Worm (Caenorhabditis elegans) whole organism, L1 larva: ENCODE data around the gene F49E8.6.

ENCODE experiments used
- F16B12.6 ChIP-seq: fragments of 150-350 bp; optimal IDR thresholded peaks from 2 replicates; lab custom pipeline; 2014; ENCODE audit warnings: missing biosample characterization, missing genetic modification characterization
- Y116A8C.19 ChIP-seq: sonication (generic microtip); optimal IDR thresholded peaks from 2 replicates; lab custom pipeline; 2016; ENCODE audit warnings: missing compliant biosample characterization, missing genetic modification characterization, borderline replicate concordance
- aha-1 ChIP-seq: fragments of 150-350 bp; optimal IDR thresholded peaks from 2 replicates; lab custom pipeline; 2014; ENCODE audit warnings: missing biosample characterization, missing genetic modification characterization
- alr-1 ChIP-seq: fragments of 200-800 bp; sonication (Bioruptor generic); optimal IDR thresholded peaks from 2 replicates; lab custom pipeline; 2018; ENCODE audit warnings: borderline replicate concordance, mild to moderate bottlenecking, missing genetic modification characterization, missing compliant biosample characterization
- aly-2 ChIP-seq: fragments of 150-350 bp; optimal IDR thresholded peaks from 2 replicates; lab custom pipeline; 2014; ENCODE audit warnings: missing biosample characterization, missing genetic modification characterization
- ama-1 ChIP-seq: fragments of 150-350 bp; optimal IDR thresholded peaks from 2 replicates; lab custom pipeline; 2014
- ceh-63 ChIP-seq: fragments of 200-800 bp; sonication (Bioruptor generic); optimal IDR thresholded peaks from 2 replicates; lab custom pipeline; 2018; ENCODE audit warnings: mild to moderate bottlenecking, missing genetic modification characterization, missing compliant biosample characterization
- ceh-82 ChIP-seq, 3 experiments: fragments of 150-350 bp in 1 of 3; sonication (generic microtip) in 2 of 3; optimal IDR thresholded peaks; 2 replicates each; lab custom pipeline; 2014 to 2017; ENCODE audit warnings: missing biosample characterization in 3 of 3, missing genetic modification characterization in 3 of 3
- ces-1 ChIP-seq: fragments of 150-350 bp; optimal IDR thresholded peaks from 2 replicates; lab custom pipeline; 2014; ENCODE audit warnings: missing biosample characterization, missing genetic modification reagents, missing genetic modification characterization
- dpl-1 ChIP-seq, 3 experiments: fragments of 150-350 bp in 2 of 3; sonication (generic microtip) in 1 of 3; optimal IDR thresholded peaks; 2 replicates each; lab custom pipeline; 2014 to 2017; ENCODE audit warnings: missing biosample characterization in 3 of 3, missing genetic modification characterization in 3 of 3, missing genetic modification reagents in 3 of 3
- dsc-1 ChIP-seq: sonication (generic microtip); optimal IDR thresholded peaks from 2 replicates; lab custom pipeline; 2016; ENCODE audit warnings: mild to moderate bottlenecking, missing genetic modification characterization, missing compliant biosample characterization
- efl-1 ChIP-seq, 4 experiments: fragments of 150-350 bp; optimal IDR thresholded peaks in 3 of 4; peaks in 1 of 4; 1 replicate in 1 of 4; 2 replicates in 3 of 4; lab custom pipeline; 2014; ENCODE audit warnings: missing biosample characterization in 2 of 4, missing genetic modification characterization in 2 of 4, missing genetic modification reagents in 2 of 4
- ets-5 ChIP-seq: fragments of 200-800 bp; sonication (Bioruptor generic); IDR thresholded peaks from 2 replicates; pipeline ENCODE4 v1.3.6; 2022; ENCODE audit warnings: missing genetic modification characterization, missing compliant biosample characterization
- fkh-8 ChIP-seq: sonication (generic microtip); optimal IDR thresholded peaks from 2 replicates; lab custom pipeline; 2016; ENCODE audit warnings: mild to moderate bottlenecking, missing genetic modification characterization, missing compliant biosample characterization
- fos-1 ChIP-seq: fragments of 150-350 bp; optimal IDR thresholded peaks from 2 replicates; lab custom pipeline; 2014; ENCODE audit warnings: missing biosample characterization, missing genetic modification characterization
- hlh-17 ChIP-seq: fragments of 200-800 bp; sonication (Bioruptor generic); optimal IDR thresholded peaks from 2 replicates; lab custom pipeline; 2018; ENCODE audit warnings: missing genetic modification characterization, mild to moderate bottlenecking, missing compliant biosample characterization, moderate library complexity, borderline replicate concordance
- hpl-2 ChIP-seq: fragments of 150-350 bp; optimal IDR thresholded peaks from 2 replicates; lab custom pipeline; 2014; ENCODE audit warnings: missing biosample characterization, missing genetic modification reagents, missing genetic modification characterization
- isw-1 ChIP-seq: fragments of 200-800 bp; sonication (Bioruptor generic); IDR thresholded peaks from 2 replicates; pipeline ENCODE4 v1.3.6; 2022; ENCODE audit warnings: missing genetic modification characterization, missing compliant biosample characterization
- jun-1 ChIP-seq: fragments of 150-350 bp; optimal IDR thresholded peaks from 2 replicates; lab custom pipeline; 2014; ENCODE audit warnings: missing biosample characterization, missing genetic modification reagents, missing genetic modification characterization
- lin-35 ChIP-seq, 2 experiments: fragments of 150-350 bp; optimal IDR thresholded peaks; 2 replicates each; lab custom pipeline; 2014; ENCODE audit warnings: missing biosample characterization in 2 of 2, missing genetic modification characterization in 2 of 2, missing genetic modification reagents in 2 of 2
- lir-3 ChIP-seq: sonication (generic microtip); optimal IDR thresholded peaks from 2 replicates; lab custom pipeline; 2016; ENCODE audit warnings: mild to moderate bottlenecking, missing genetic modification characterization, moderate library complexity, missing compliant biosample characterization; ENCODE audit not compliant: poor library complexity
- mab-9 ChIP-seq: fragments of 200-800 bp; sonication (Bioruptor generic); IDR thresholded peaks from 2 replicates; pipeline ENCODE4 v1.3.6; 2022; ENCODE audit warnings: missing genetic modification reagents, missing genetic modification characterization, missing compliant biosample characterization
- nhr-19 ChIP-seq: fragments of 200-800 bp; sonication (Bioruptor generic); conservative IDR thresholded peaks from 2 replicates; pipeline ENCODE4 v1.3.6; 2022; ENCODE audit warnings: missing genetic modification characterization, missing compliant biosample characterization
- nhr-47 ChIP-seq: sonication (generic microtip); optimal IDR thresholded peaks from 2 replicates; lab custom pipeline; 2016; ENCODE audit warnings: mild to moderate bottlenecking, missing genetic modification characterization, moderate library complexity, missing compliant biosample characterization
- nhr-71 ChIP-seq: sonication (generic microtip); optimal IDR thresholded peaks from 2 replicates; lab custom pipeline; 2016; ENCODE audit warnings: mild to moderate bottlenecking, missing genetic modification characterization, moderate library complexity, missing compliant biosample characterization
- nhr-76 ChIP-seq: sonication (generic microtip); optimal IDR thresholded peaks from 2 replicates; lab custom pipeline; 2017; ENCODE audit warnings: missing biosample characterization, missing genetic modification characterization
- nhr-85 ChIP-seq: sonication (generic microtip); peaks from one replicate; lab custom pipeline; 2016; ENCODE audit warnings: missing genetic modification characterization, inconsistent platforms, missing compliant biosample characterization
- pag-3 ChIP-seq: sonication (generic microtip); optimal IDR thresholded peaks from 2 replicates; lab custom pipeline; 2017; ENCODE audit warnings: missing genetic modification characterization, mild to moderate bottlenecking, missing compliant biosample characterization, antibody characterized with exemption, borderline replicate concordance; ENCODE audit not compliant: insufficient read depth
- pax-3 ChIP-seq: fragments of 200-800 bp; sonication (Bioruptor generic); optimal IDR thresholded peaks from 2 replicates; lab custom pipeline; 2018; ENCODE audit warnings: mild to moderate bottlenecking, missing genetic modification characterization, moderate library complexity, missing compliant biosample characterization
- pqm-1 ChIP-seq: sonication (generic microtip); optimal IDR thresholded peaks from 3 replicates; lab custom pipeline; 2017; ENCODE audit warnings: missing biosample characterization, missing genetic modification characterization
- sox-4 ChIP-seq: sonication (generic microtip); optimal IDR thresholded peaks from 2 replicates; lab custom pipeline; 2016; ENCODE audit warnings: missing genetic modification characterization, missing compliant biosample characterization
- swsn-7 ChIP-seq: sonication (generic microtip); optimal IDR thresholded peaks from 2 replicates; lab custom pipeline; 2016; ENCODE audit warnings: missing genetic modification characterization, missing compliant biosample characterization
- tbx-2 ChIP-seq: sonication (generic microtip); optimal IDR thresholded peaks from 2 replicates; lab custom pipeline; 2016; ENCODE audit warnings: missing genetic modification characterization, missing compliant biosample characterization
- unc-130 ChIP-seq: fragments of 150-350 bp; optimal IDR thresholded peaks from 2 replicates; lab custom pipeline; 2017; ENCODE audit warnings: missing biosample characterization, missing genetic modification characterization, inconsistent platforms
- unc-30 ChIP-seq: sonication (generic microtip); optimal IDR thresholded peaks from 2 replicates; lab custom pipeline; 2017; ENCODE audit warnings: missing biosample characterization, missing genetic modification characterization
- unc-98 ChIP-seq: fragments of 200-800 bp; sonication (Bioruptor generic); IDR thresholded peaks from 2 replicates; pipeline ENCODE4 v1.3.6; 2022; ENCODE audit warnings: missing genetic modification characterization, missing compliant biosample characterization
- vab-15 ChIP-seq: sonication (generic microtip); optimal IDR thresholded peaks from 2 replicates; lab custom pipeline; 2017; ENCODE audit warnings: missing genotype, mild to moderate bottlenecking, missing genetic modification characterization, missing compliant biosample characterization
- xbp-1 ChIP-seq: sonication (generic microtip); optimal IDR thresholded peaks from 2 replicates; lab custom pipeline; 2016; ENCODE audit warnings: missing genetic modification characterization, missing compliant biosample characterization
- ztf-4 ChIP-seq: fragments of 150-350 bp; optimal IDR thresholded peaks from 2 replicates; lab custom pipeline; 2014; ENCODE audit warnings: missing biosample characterization, missing genetic modification characterization

The F49E8.6 gene

ce11 chrIV:7512617-7513233 lies 41.7 kb downstream of the F49E8.6 start, which contains the start of the genes plc-4 and R05G6.4 (continued):
- no peak for TF ChIP-seq lir-3
- TF ChIP-seq aly-2 (tag; lab: Kevin White, UChicago), result no peak
- peak; percentile 68 for TF ChIP-seq nhr-85 (tag; lab: Kevin White, UChicago)
- peak in 2 of 3 experiments; percentile 15 to 27 for TF ChIP-seq ceh-82 (tag; optimal IDR thresholded peaks at IDR 0.05; lab: Kevin White, UChicago)
- TF ChIP-seq pag-3 (tag; lab: Kevin White, UChicago), result no peak
- TF ChIP-seq pqm-1 (tag; lab: Kevin White, UChicago), result no peak
- TF ChIP-seq fkh-8 (tag; lab: Kevin White, UChicago), result no peak
- TF ChIP-seq mab-9 (GFP tag; lab: Robert Waterston, UW), result no peak
- peak; percentile 70 for TF ChIP-seq nhr-71 (tag; lab: Kevin White, UChicago)
- TF ChIP-seq unc-98 (GFP tag; lab: Robert Waterston, UW), result no peak
- no peak for TF ChIP-seq jun-1 (tag; lab: Kevin White, UChicago)
- no peak for TF ChIP-seq hpl-2
- peak; percentile 4 for TF ChIP-seq F16B12.6 (tag; lab: Kevin White, UChicago)
- TF ChIP-seq isw-1 (GFP tag; lab: Robert Waterston, UW), result no peak
- TF ChIP-seq nhr-47, result peak; percentile 39
- TF ChIP-seq alr-1 (tag; lab: Kevin White, UChicago), result no peak
- no peak for TF ChIP-seq nhr-76
- no peak for TF ChIP-seq ama-1
- no peak for TF ChIP-seq aha-1 (tag; lab: Kevin White, UChicago)
- no peak for TF ChIP-seq ceh-63 (GFP tag; lab: Kevin White, UChicago)
- no peak for TF ChIP-seq Y116A8C.19 (tag; lab: Kevin White, UChicago)
- TF ChIP-seq ztf-4 (tag; lab: Kevin White, UChicago), result no peak
- peak; percentile 38 for TF ChIP-seq tbx-2 (tag; lab: Kevin White, UChicago)
- TF ChIP-seq sox-4 (tag; lab: Kevin White, UChicago), result no peak
- peak; percentile 42 for TF ChIP-seq xbp-1 (tag; lab: Kevin White, UChicago)
- peak; percentile 13; the same call in 1 of the 2 replicates for TF ChIP-seq nhr-19 (GFP tag; lab: Robert Waterston, UW)
- peak; percentile 20 for TF ChIP-seq dsc-1 (tag; lab: Kevin White, UChicago)
- TF ChIP-seq ces-1 (GFP tag; lab: Kevin White, UChicago), result no peak
- no peak for TF ChIP-seq pax-3 (tag; lab: Kevin White, UChicago)
- no peak for TF ChIP-seq ets-5 (GFP tag; lab: Robert Waterston, UW)
- TF ChIP-seq vab-15, result no peak
- no peak for TF ChIP-seq fos-1 (tag; lab: Kevin White, UChicago)

ce11 chrIV:7510829-7511228 lies 43.6 kb downstream of the F49E8.6 start:
- TF ChIP-seq lin-35 (GFP tag; optimal IDR thresholded peaks at IDR 0.05; lab: Kevin White, UChicago), result peak in 1 of 2 experiments; percentile 7
- TF ChIP-seq unc-30 (tag; lab: Kevin White, UChicago), result no peak
- no peak for TF ChIP-seq tbx-2 (tag; lab: Kevin White, UChicago)
- no peak for TF ChIP-seq hlh-17 (GFP tag; lab: Kevin White, UChicago)
- TF ChIP-seq efl-1 (optimal IDR thresholded peaks at IDR 0.05; lab: Kevin White, UChicago), result peak in 1 of 2 experiments; percentile 10
- TF ChIP-seq efl-1 (GFP tag; optimal IDR thresholded peaks at IDR 0.05 in 1 of 2; lab: Kevin White, UChicago), result peak in 1 of 2 experiments; percentile 40
- peak in 2 of 3 experiments; percentile 29 to 37 for TF ChIP-seq dpl-1 (GFP tag; optimal IDR thresholded peaks at IDR 0.05; lab: Kevin White, UChicago)
- TF ChIP-seq unc-130 (tag; lab: Kevin White, UChicago), result no peak
- no peak for TF ChIP-seq vab-15
- TF ChIP-seq swsn-7 (tag; lab: Kevin White, UChicago), result no peak
